Fruit fly (Drosophila melanogaster) whole organism, embryonic: ENCODE results near the gene CG13670.
A peak's percentile ranks its signal among the peaks of the same experiment; 100 is the strongest.

Source experiments
- Aef1 ChIP-seq: fragments of 200-800 bp; sonication (Bioruptor generic); IDR thresholded peaks from 3 replicates; pipeline ENCODE4 v1.3.6; 2022; ENCODE audit warnings: missing biosample characterization, missing genetic modification characterization
- Asciz ChIP-seq: fragments of 200-800 bp; sonication (Bioruptor generic); optimal IDR thresholded peaks from 2 replicates; lab custom pipeline; 2017; ENCODE audit warnings: missing biosample characterization, mild to moderate bottlenecking, missing genetic modification characterization, missing genetic modification reagents
- BEAF-32 ChIP-seq: fragments of 200-800 bp; sonication (Bioruptor generic); optimal IDR thresholded peaks from 3 replicates; lab custom pipeline; 2017; ENCODE audit warnings: missing biosample characterization, missing genetic modification characterization, mild to moderate bottlenecking, moderate library complexity, missing genetic modification reagents
- Bgb ChIP-seq: fragments of 200-800 bp; sonication (Bioruptor generic); IDR thresholded peaks from 2 replicates; pipeline ENCODE4 v1.3.6; 2022; ENCODE audit warnings: missing biosample characterization, missing genetic modification characterization; ENCODE audit not compliant: partially characterized antibody
- CG12155 ChIP-seq: fragments of 200-800 bp; sonication (Bioruptor generic); optimal IDR thresholded peaks from 3 replicates; lab custom pipeline; 2016; ENCODE audit warnings: missing biosample characterization, missing genetic modification characterization
- CG13287 ChIP-seq: fragments of 200-800 bp; sonication (Bioruptor generic); IDR thresholded peaks from 2 replicates; pipeline ENCODE4 v1.3.6; 2022; ENCODE audit warnings: missing biosample characterization, missing genetic modification characterization; ENCODE audit not compliant: partially characterized antibody
- CG13296 ChIP-seq: fragments of 200-800 bp; sonication (Bioruptor generic); optimal IDR thresholded peaks from 3 replicates; lab custom pipeline; 2018; ENCODE audit warnings: missing biosample characterization, mild to moderate bottlenecking, missing genetic modification characterization
- CG13894 ChIP-seq: fragments of 200-800 bp; sonication (Bioruptor generic); optimal IDR thresholded peaks from 3 replicates; lab custom pipeline; 2018; ENCODE audit warnings: missing biosample characterization, mild to moderate bottlenecking, missing genetic modification characterization, moderate library complexity
- CG16813 ChIP-seq: fragments of 200-800 bp; sonication (Bioruptor generic); IDR thresholded peaks from 3 replicates; pipeline ENCODE4 v1.3.6; 2022; ENCODE audit warnings: missing biosample characterization, missing genetic modification characterization; ENCODE audit not compliant: partially characterized antibody
- CG16863 ChIP-seq: fragments of 200-800 bp; sonication (Bioruptor generic); optimal IDR thresholded peaks from 3 replicates; lab custom pipeline; 2016; ENCODE audit warnings: missing biosample characterization, missing genetic modification characterization
- CG2116 ChIP-seq: fragments of 200-800 bp; sonication (Bioruptor generic); optimal IDR thresholded peaks from 3 replicates; lab custom pipeline; 2018; ENCODE audit warnings: missing biosample characterization, mild to moderate bottlenecking, missing genetic modification characterization
- CG30020 ChIP-seq: fragments of 200-800 bp; optimal IDR thresholded peaks from 2 replicates; lab custom pipeline; 2019; ENCODE audit warnings: missing biosample characterization, mild to moderate bottlenecking, missing genetic modification characterization, moderate library complexity
- CG3407 ChIP-seq: fragments of 200-800 bp; sonication (Bioruptor generic); optimal IDR thresholded peaks from 2 replicates; lab custom pipeline; 2018; ENCODE audit warnings: missing biosample characterization, mild to moderate bottlenecking, missing genetic modification characterization
- CG34422 ChIP-seq: fragments of 200-800 bp; sonication (Bioruptor generic); IDR thresholded peaks from 3 replicates; pipeline ENCODE4 v1.3.6; 2022; ENCODE audit warnings: missing biosample characterization, missing genetic modification characterization
- CG7271 ChIP-seq: fragments of 200-800 bp; sonication (Bioruptor generic); optimal IDR thresholded peaks from 2 replicates; lab custom pipeline; 2018; ENCODE audit warnings: missing biosample characterization, mild to moderate bottlenecking, missing genetic modification characterization, moderate library complexity
- CG8924 ChIP-seq: fragments of 200-800 bp; optimal IDR thresholded peaks from 3 replicates; lab custom pipeline; 2019; ENCODE audit warnings: missing biosample characterization, mild to moderate bottlenecking, missing genetic modification characterization, moderate library complexity
- CG9817 ChIP-seq: fragments of 200-800 bp; sonication (Bioruptor generic); optimal IDR thresholded peaks from 2 replicates; lab custom pipeline; 2018; ENCODE audit warnings: missing biosample characterization, mild to moderate bottlenecking, missing genetic modification characterization, moderate library complexity
- CoRest ChIP-seq: fragments of 200-800 bp; sonication (Bioruptor generic); optimal IDR thresholded peaks from 3 replicates; lab custom pipeline; 2018; ENCODE audit warnings: missing biosample characterization, mild to moderate bottlenecking, missing genetic modification characterization, moderate library complexity
- Dad ChIP-seq: fragments of 200-800 bp; sonication (Bioruptor generic); optimal IDR thresholded peaks from 3 replicates; lab custom pipeline; 2016; ENCODE audit warnings: missing biosample characterization, missing genetic modification characterization
- E2f1 ChIP-seq: fragments of 200-800 bp; sonication (Bioruptor generic); IDR thresholded peaks from 2 replicates; pipeline ENCODE4 v1.3.6; 2022; ENCODE audit warnings: missing biosample characterization, missing genetic modification characterization
- Eip74EF ChIP-seq, 2 experiments: fragments of 200-800 bp in 1 of 2; fragments of >200 bp in 1 of 2; sonication (Bioruptor generic) in 1 of 2; optimal IDR thresholded peaks; 2 replicates each; lab custom pipeline; 2017 to 2019; ENCODE audit warnings: missing biosample characterization in 2 of 2, missing genetic modification characterization in 2 of 2, mild to moderate bottlenecking in 1 of 2, moderate library complexity in 1 of 2
- Hr51 ChIP-seq, 2 experiments: fragments of 200-800 bp; sonication (Bioruptor generic); optimal IDR thresholded peaks; 2 replicates in 1 of 2; 3 replicates in 1 of 2; lab custom pipeline; 2016 to 2018; ENCODE audit warnings: missing biosample characterization in 2 of 2, missing genetic modification characterization in 2 of 2, mild to moderate bottlenecking in 1 of 2, moderate library complexity in 1 of 2
- Lhr ChIP-seq: fragments of 200-800 bp; sonication (Bioruptor generic); optimal IDR thresholded peaks from 3 replicates; lab custom pipeline; 2017; ENCODE audit warnings: mild to moderate bottlenecking, missing biosample characterization, missing genetic modification reagents, missing genetic modification characterization
- MBD-R2 ChIP-seq: fragments of 200-800 bp; sonication (Bioruptor generic); IDR thresholded peaks from 2 replicates; pipeline ENCODE4 v1.3.6; 2022; ENCODE audit warnings: missing biosample characterization, missing genetic modification characterization
- Meics ChIP-seq: fragments of 200-800 bp; sonication (Bioruptor generic); optimal IDR thresholded peaks from 2 replicates; lab custom pipeline; 2017; ENCODE audit warnings: missing biosample characterization, mild to moderate bottlenecking, missing genetic modification characterization
- Mrtf ChIP-seq: fragments of 200-800 bp; sonication (Bioruptor generic); IDR thresholded peaks from 3 replicates; pipeline ENCODE4 v1.3.6; 2022; ENCODE audit warnings: missing biosample characterization, missing genetic modification characterization
- Side ChIP-seq: fragments of 200-800 bp; sonication (Bioruptor generic); optimal IDR thresholded peaks from 2 replicates; lab custom pipeline; 2016; ENCODE audit warnings: missing biosample characterization, missing genetic modification characterization
- Sin3A ChIP-seq: fragments of >200 bp; optimal IDR thresholded peaks from 2 replicates; lab custom pipeline; 2018
- ato ChIP-seq: fragments of 200-800 bp; sonication (Bioruptor generic); IDR thresholded peaks from 2 replicates; pipeline ENCODE4 v1.3.6; 2022; ENCODE audit warnings: missing biosample characterization, missing genetic modification characterization; ENCODE audit not compliant: partially characterized antibody
- bab2 ChIP-seq: fragments of 200-800 bp; sonication (Bioruptor generic); optimal IDR thresholded peaks from 2 replicates; lab custom pipeline; 2016; ENCODE audit warnings: missing biosample characterization, missing genetic modification characterization
- bcd ChIP-seq: fragments of 200-800 bp; sonication (Bioruptor generic); optimal IDR thresholded peaks from 2 replicates; lab custom pipeline; 2017; ENCODE audit warnings: missing biosample characterization, mild to moderate bottlenecking, missing genetic modification characterization
- cwo ChIP-seq: fragments of 200-800 bp; sonication (Bioruptor generic); optimal IDR thresholded peaks from 3 replicates; lab custom pipeline; 2017; ENCODE audit warnings: missing biosample characterization, missing genetic modification characterization, mild to moderate bottlenecking, moderate library complexity, missing genetic modification reagents
- danr ChIP-seq: fragments of 200-800 bp; sonication (Bioruptor generic); IDR thresholded peaks from 2 replicates; pipeline ENCODE4 v1.3.6; 2022; ENCODE audit warnings: missing biosample characterization, missing genetic modification characterization
- fu2 ChIP-seq: fragments of 200-800 bp; sonication (Bioruptor generic); optimal IDR thresholded peaks from 2 replicates; lab custom pipeline; 2016; ENCODE audit warnings: missing biosample characterization, missing genetic modification characterization
- gt ChIP-seq: fragments of 200-800 bp; sonication (Bioruptor generic); IDR thresholded peaks from 2 replicates; pipeline ENCODE4 v1.3.6; 2022; ENCODE audit warnings: missing biosample characterization, missing genetic modification characterization
- hb ChIP-seq: fragments of 200-800 bp; sonication (Bioruptor generic); IDR thresholded peaks from 3 replicates; pipeline ENCODE4 v1.3.6; 2022; ENCODE audit warnings: missing biosample characterization, missing genetic modification characterization; ENCODE audit not compliant: partially characterized antibody
- jing ChIP-seq: fragments of 200-800 bp; sonication (Bioruptor generic); optimal IDR thresholded peaks from 2 replicates; lab custom pipeline; 2018; ENCODE audit warnings: missing biosample characterization, mild to moderate bottlenecking, missing genetic modification characterization
- ken ChIP-seq: fragments of 200-800 bp; sonication (Bioruptor generic); IDR thresholded peaks from 3 replicates; pipeline ENCODE4 v1.3.6; 2022; ENCODE audit warnings: missing biosample characterization, missing genetic modification characterization
- mld ChIP-seq: fragments of 200-800 bp; sonication (Bioruptor generic); IDR thresholded peaks from 3 replicates; pipeline ENCODE4 v1.3.6; 2022; ENCODE audit warnings: missing biosample characterization, missing genetic modification characterization; ENCODE audit not compliant: partially characterized antibody
- nau ChIP-seq: fragments of 200-800 bp; sonication (Bioruptor generic); optimal IDR thresholded peaks from 3 replicates; lab custom pipeline; 2017; ENCODE audit warnings: missing biosample characterization, mild to moderate bottlenecking, missing genetic modification characterization, missing genetic modification reagents
- nerfin-1 ChIP-seq: fragments of 200-800 bp; sonication (Bioruptor generic); optimal IDR thresholded peaks from 3 replicates; lab custom pipeline; 2019; ENCODE audit warnings: missing biosample characterization, mild to moderate bottlenecking, missing genetic modification characterization, moderate library complexity
- org-1 ChIP-seq: fragments of 200-800 bp; sonication (Bioruptor generic); optimal IDR thresholded peaks from 2 replicates; lab custom pipeline; 2017; ENCODE audit warnings: missing biosample characterization, missing genetic modification characterization
- pho ChIP-seq: fragments of 200-800 bp; sonication (Bioruptor generic); optimal IDR thresholded peaks from 2 replicates; lab custom pipeline; 2016; ENCODE audit warnings: missing biosample characterization, missing genetic modification characterization
- pzg ChIP-seq: fragments of 200-800 bp; sonication (Bioruptor generic); optimal IDR thresholded peaks from 3 replicates; lab custom pipeline; 2018; ENCODE audit warnings: missing biosample characterization, mild to moderate bottlenecking, missing genetic modification characterization, moderate library complexity
- tap ChIP-seq: fragments of 200-800 bp; optimal IDR thresholded peaks from 3 replicates; lab custom pipeline; 2019; ENCODE audit warnings: missing biosample characterization, mild to moderate bottlenecking, missing genetic modification characterization, moderate library complexity
- toy ChIP-seq: fragments of 200-800 bp; sonication (Bioruptor generic); IDR thresholded peaks from 2 replicates; pipeline ENCODE4 v1.3.6; 2022; ENCODE audit warnings: missing biosample characterization, missing genetic modification characterization
- twi ChIP-seq: fragments of 200-800 bp; optimal IDR thresholded peaks from 2 replicates; lab custom pipeline; 2019; ENCODE audit warnings: missing biosample characterization, mild to moderate bottlenecking, missing genetic modification characterization, moderate library complexity
- tx ChIP-seq: fragments of 200-800 bp; sonication (Bioruptor generic); optimal IDR thresholded peaks from 2 replicates; lab custom pipeline; 2016; ENCODE audit warnings: missing biosample characterization, missing genetic modification characterization
- vvl ChIP-seq: fragments of 200-800 bp; sonication (Bioruptor generic); IDR thresholded peaks from 2 replicates; pipeline ENCODE4 v1.3.6; 2022; ENCODE audit warnings: missing biosample characterization, missing genetic modification characterization

CG13670 gene

DNA sequence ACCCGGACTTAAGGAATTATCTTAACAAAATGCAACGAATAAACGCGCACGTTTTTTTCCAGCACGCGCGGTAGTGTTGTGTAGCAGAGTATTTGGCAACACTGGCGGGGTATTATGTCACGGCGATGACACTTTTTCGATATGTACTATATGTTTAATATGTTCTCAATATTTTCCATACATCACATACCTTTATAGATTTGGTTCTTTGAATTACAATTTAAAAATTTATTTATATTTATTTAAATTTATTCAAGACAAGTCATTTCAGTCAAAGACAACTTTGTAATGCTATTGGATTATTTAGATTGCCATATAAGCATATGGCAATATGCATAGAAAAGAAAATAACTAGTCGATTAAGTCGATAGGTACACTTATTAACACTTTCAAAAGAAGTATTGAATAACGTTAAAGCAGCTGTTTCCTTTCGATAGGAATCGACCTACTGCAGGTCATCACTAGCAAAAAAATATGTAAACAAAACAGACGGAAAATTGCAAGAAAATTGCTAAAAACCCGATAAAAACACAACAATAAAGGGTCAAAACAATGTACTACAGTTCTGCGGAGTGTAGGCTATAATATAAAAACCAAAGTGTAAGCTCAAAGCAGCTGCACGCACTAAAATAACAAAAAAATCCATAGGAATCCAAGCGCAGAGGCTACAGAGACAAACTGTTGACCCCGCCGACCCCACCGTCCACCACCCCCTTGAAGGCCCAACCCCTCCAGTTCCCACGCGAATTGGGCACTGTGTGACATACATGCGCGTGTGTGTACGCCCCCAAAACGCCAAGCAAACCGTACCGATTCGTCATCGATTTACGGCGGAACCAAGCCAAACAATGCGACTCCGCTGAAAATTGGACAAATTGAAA is 25.8 kb downstream of the CG13670 start, which contains the start of the genes CG7182 and GAPcenA (continued):
- TF ChIP-seq Lhr (GFP tag; lab: Kevin White, UChicago): peak; percentile 34
- peak; percentile 39; the same call in 1 of the 3 replicates for TF ChIP-seq Aef1 (GFP tag; lab: Robert Waterston, UW)
- no peak for TF ChIP-seq Sin3A (lab: Kevin White, UChicago)
- TF ChIP-seq CG8924: peak; percentile 81
- TF ChIP-seq ato (GFP tag; lab: Robert Waterston, UW): peak; percentile 33; the same call in 1 of the 2 replicates
- peak; percentile 82 for TF ChIP-seq CG30020 (tag; lab: Kevin White, UChicago)
- no peak for TF ChIP-seq Mrtf (GFP tag; lab: Robert Waterston, UW)
- TF ChIP-seq nerfin-1 (tag; lab: Kevin White, UChicago): peak; percentile 67
- peak in 1 of 2 experiments; percentile 38 for TF ChIP-seq Eip74EF (GFP tag; optimal IDR thresholded peaks at IDR 0.05; lab: Kevin White, UChicago)
- TF ChIP-seq fu2: peak; percentile 29
- TF ChIP-seq Hr51 (GFP tag; optimal IDR thresholded peaks at IDR 0.05; lab: Kevin White, UChicago): peak; percentile 29 to 72
- peak; percentile 27 for TF ChIP-seq org-1
- TF ChIP-seq Meics (GFP tag; lab: Kevin White, UChicago): peak; percentile 75
- peak; percentile 76 for TF ChIP-seq twi (tag; lab: Kevin White, UChicago)
- no peak; the same call in 2 of the 3 replicates for TF ChIP-seq hb (GFP tag; lab: Robert Waterston, UW)
- peak; percentile 39 for TF ChIP-seq CG7271 (tag; lab: Kevin White, UChicago)
- peak; percentile 36 for TF ChIP-seq pzg (GFP tag; lab: Kevin White, UChicago)
- peak; percentile 47 for TF ChIP-seq Asciz (GFP tag; lab: Kevin White, UChicago)
- TF ChIP-seq ken (GFP tag; lab: Robert Waterston, UW): peak; percentile 46; the same call in 1 of the 3 replicates
- TF ChIP-seq pho (GFP tag; lab: Kevin White, UChicago): peak; percentile 39
- peak; percentile 63 for TF ChIP-seq cwo (GFP tag; lab: Kevin White, UChicago)
- peak; percentile 59 for TF ChIP-seq tap (tag; lab: Kevin White, UChicago)
- TF ChIP-seq tx (GFP tag; lab: Kevin White, UChicago): no peak
- peak; percentile 16 for TF ChIP-seq CG3407 (GFP tag; lab: Kevin White, UChicago)
- peak; percentile 72 for TF ChIP-seq CG12155
- TF ChIP-seq gt: no peak
- TF ChIP-seq Side: peak; percentile 14
- TF ChIP-seq Dad (GFP tag; lab: Kevin White, UChicago): no peak
- TF ChIP-seq CG2116 (GFP tag; lab: Kevin White, UChicago): peak; percentile 72
- TF ChIP-seq CG13296 (GFP tag; lab: Kevin White, UChicago): peak; percentile 57
- peak; percentile 26; the same call in 1 of the 2 replicates for TF ChIP-seq Bgb
- TF ChIP-seq vvl (GFP tag; lab: Robert Waterston, UW): peak; percentile 53
- peak; percentile 68 for TF ChIP-seq CG9817 (tag; lab: Kevin White, UChicago)
- peak; percentile 63 for TF ChIP-seq E2f1 (GFP tag; lab: Robert Waterston, UW)
- peak; percentile 53 for TF ChIP-seq MBD-R2
- no peak for TF ChIP-seq nau (GFP tag; lab: Kevin White, UChicago)
- TF ChIP-seq CoRest: peak; percentile 86

DNA sequence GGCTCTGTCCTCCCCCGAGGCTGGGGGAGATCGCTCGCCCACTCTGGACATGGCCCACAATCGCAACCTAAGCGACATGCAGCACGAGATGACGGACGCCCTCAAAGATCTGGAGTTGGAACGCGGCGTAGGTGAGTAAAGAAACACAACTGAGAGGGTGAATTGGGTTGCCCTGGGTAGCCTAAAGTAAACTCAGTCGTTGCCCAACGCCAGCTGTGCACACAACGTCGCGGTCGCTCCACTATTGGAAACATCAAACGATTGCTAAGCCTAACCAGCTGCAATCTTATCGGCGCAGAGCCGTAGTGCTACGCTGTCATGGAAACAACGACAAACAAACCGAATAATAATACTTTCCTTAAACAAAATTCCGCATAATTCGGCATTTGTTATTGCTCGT is 26.8 kb downstream of the CG13670 start:
- TF ChIP-seq bcd (GFP tag; lab: Kevin White, UChicago): peak; percentile 20
- no peak for TF ChIP-seq BEAF-32 (GFP tag; lab: Kevin White, UChicago)
- no peak for TF ChIP-seq toy (GFP tag; lab: Robert Waterston, UW)
- no peak for TF ChIP-seq CG16863
- no peak for TF ChIP-seq CG34422 (GFP tag; lab: Robert Waterston, UW)
- no peak for TF ChIP-seq jing
- peak; percentile 4 for TF ChIP-seq bab2 (GFP tag; lab: Kevin White, UChicago)
- TF ChIP-seq CG13287 (GFP tag; lab: Robert Waterston, UW): no peak
- no peak for TF ChIP-seq CG16813 (GFP tag; lab: Robert Waterston, UW)
- no peak for TF ChIP-seq danr (GFP tag; lab: Robert Waterston, UW)
- no peak for TF ChIP-seq mld (GFP tag; lab: Robert Waterston, UW)
- no peak for TF ChIP-seq CG13894
